Fruit fly (Drosophila melanogaster) whole organism, prepupa: ENCODE results near the gene CG2608.

Experiments
- CG10631 ChIP-seq: fragments of 200-800 bp; sonication (Bioruptor generic); optimal IDR thresholded peaks from 2 replicates; lab custom pipeline; 2016; ENCODE audit warnings: missing biosample characterization, missing genetic modification characterization
- CG3032 ChIP-seq: fragments of 200-800 bp; optimal IDR thresholded peaks from 2 replicates; lab custom pipeline; 2019; ENCODE audit warnings: missing biosample characterization, mild to moderate bottlenecking, missing genetic modification characterization, moderate library complexity
- CG31627 ChIP-seq: fragments of 200-800 bp; sonication (Bioruptor generic); optimal IDR thresholded peaks from 3 replicates; lab custom pipeline; 2016; ENCODE audit warnings: missing biosample characterization, missing genetic modification characterization
- CG32006 ChIP-seq: fragments of 200-800 bp; sonication (Bioruptor generic); optimal IDR thresholded peaks from 3 replicates; lab custom pipeline; 2017; ENCODE audit warnings: missing biosample characterization, mild to moderate bottlenecking, missing genetic modification characterization
- CG34406 ChIP-seq: fragments of 200-800 bp; sonication (Bioruptor generic); optimal IDR thresholded peaks from 3 replicates; lab custom pipeline; 2016; ENCODE audit warnings: missing biosample characterization, missing genetic modification characterization
- CG3919 ChIP-seq: fragments of 200-800 bp; sonication (Bioruptor generic); optimal IDR thresholded peaks from 3 replicates; lab custom pipeline; 2016; ENCODE audit warnings: missing biosample characterization, missing genetic modification characterization
- CG4318 ChIP-seq: fragments of 200-800 bp; sonication (Bioruptor generic); optimal IDR thresholded peaks from 3 replicates; lab custom pipeline; 2017; ENCODE audit warnings: missing biosample characterization, mild to moderate bottlenecking, missing genetic modification characterization
- CG6163 ChIP-seq: fragments of 200-800 bp; sonication (Bioruptor generic); IDR thresholded peaks from 3 replicates; pipeline ENCODE4 v1.3.6; 2022; ENCODE audit warnings: missing biosample characterization, missing genetic modification characterization
- CG6276 ChIP-seq: fragments of 200-800 bp; sonication (Bioruptor generic); optimal IDR thresholded peaks from 2 replicates; lab custom pipeline; 2017; ENCODE audit warnings: missing biosample characterization, mild to moderate bottlenecking, missing genetic modification characterization
- CG6808 ChIP-seq: fragments of 200-800 bp; sonication (Bioruptor generic); optimal IDR thresholded peaks from 3 replicates; lab custom pipeline; 2017; ENCODE audit warnings: missing biosample characterization, missing genetic modification characterization, mild to moderate bottlenecking, moderate library complexity, missing genetic modification reagents
- CG7368 ChIP-seq: fragments of 200-800 bp; sonication (Bioruptor generic); optimal IDR thresholded peaks from 3 replicates; lab custom pipeline; 2016; ENCODE audit warnings: missing biosample characterization, missing genetic modification characterization
- CG8119 ChIP-seq: fragments of 200-800 bp; sonication (Bioruptor generic); IDR thresholded peaks from 3 replicates; pipeline ENCODE4 v1.3.6; 2022; ENCODE audit warnings: missing biosample characterization, missing genetic modification characterization
- CG8319 ChIP-seq: fragments of 200-800 bp; sonication (Bioruptor generic); optimal IDR thresholded peaks from 3 replicates; lab custom pipeline; 2016; ENCODE audit warnings: missing biosample characterization, missing genetic modification characterization
- Eip78C ChIP-seq: fragments of 200-800 bp; sonication (Bioruptor generic); peaks from one replicate; lab custom pipeline; 2016; ENCODE audit warnings: missing biosample characterization, missing genetic modification characterization
- Ets21C ChIP-seq: fragments of 200-800 bp; sonication (Bioruptor generic); optimal IDR thresholded peaks from 3 replicates; lab custom pipeline; 2016; ENCODE audit warnings: missing biosample characterization, missing genetic modification characterization
- Gug ChIP-seq: fragments of 200-800 bp; sonication (Bioruptor generic); IDR thresholded peaks from 2 replicates; pipeline ENCODE4 v1.3.6; 2022; ENCODE audit warnings: missing biosample characterization, missing genetic modification characterization
- OdsH ChIP-seq: fragments of 200-800 bp; sonication (Bioruptor generic); optimal IDR thresholded peaks from 3 replicates; lab custom pipeline; 2016; ENCODE audit warnings: missing biosample characterization, missing genetic modification characterization
- Smox ChIP-seq: fragments of 200-800 bp; sonication (Bioruptor generic); optimal IDR thresholded peaks from 3 replicates; lab custom pipeline; 2016; ENCODE audit warnings: missing biosample characterization, missing genetic modification characterization
- Sox14 ChIP-seq: fragments of 200-800 bp; sonication (Bioruptor generic); optimal IDR thresholded peaks from 3 replicates; lab custom pipeline; 2016; ENCODE audit warnings: missing biosample characterization, missing genetic modification characterization
- Sox15 ChIP-seq: fragments of 200-800 bp; sonication (Bioruptor generic); optimal IDR thresholded peaks from 3 replicates; lab custom pipeline; 2016; ENCODE audit warnings: missing biosample characterization, missing genetic modification characterization
- achi ChIP-seq: fragments of 200-800 bp; sonication (Bioruptor generic); optimal IDR thresholded peaks from 3 replicates; lab custom pipeline; 2016; ENCODE audit warnings: missing biosample characterization, missing genetic modification characterization
- acj6 ChIP-seq: fragments of 200-800 bp; sonication (Bioruptor generic); optimal IDR thresholded peaks from 3 replicates; lab custom pipeline; 2016; ENCODE audit warnings: missing biosample characterization, missing genetic modification characterization
- dac ChIP-seq: fragments of 200-800 bp; sonication (Bioruptor generic); optimal IDR thresholded peaks from 2 replicates; lab custom pipeline; 2017; ENCODE audit warnings: missing biosample characterization, mild to moderate bottlenecking, missing genetic modification characterization
- dsx ChIP-seq: fragments of 200-800 bp; optimal IDR thresholded peaks from 3 replicates; lab custom pipeline; 2019; ENCODE audit warnings: missing biosample characterization, mild to moderate bottlenecking, missing genetic modification characterization, moderate library complexity; ENCODE audit not compliant: poor library complexity, severe bottlenecking
- eg ChIP-seq: fragments of 200-800 bp; sonication (Bioruptor generic); IDR thresholded peaks from 3 replicates; pipeline ENCODE4 v1.3.6; 2022; ENCODE audit warnings: missing biosample characterization, missing genetic modification characterization
- esn ChIP-seq: fragments of 200-800 bp; sonication (Bioruptor generic); optimal IDR thresholded peaks from 2 replicates; lab custom pipeline; 2016; ENCODE audit warnings: missing biosample characterization, mild to moderate bottlenecking, missing genetic modification characterization, moderate library complexity
- fd59A ChIP-seq: fragments of 200-800 bp; sonication (Bioruptor generic); optimal IDR thresholded peaks from 2 replicates; lab custom pipeline; 2017; ENCODE audit warnings: missing biosample characterization, mild to moderate bottlenecking, missing genetic modification characterization, missing genetic modification reagents
- fd85E ChIP-seq: fragments of 200-800 bp; sonication (Bioruptor generic); optimal IDR thresholded peaks from 3 replicates; lab custom pipeline; 2016; ENCODE audit warnings: missing biosample characterization, missing genetic modification characterization
- fkh ChIP-seq: fragments of 200-800 bp; sonication (Bioruptor generic); optimal IDR thresholded peaks from 3 replicates; lab custom pipeline; 2017; ENCODE audit warnings: missing biosample characterization, mild to moderate bottlenecking, missing genetic modification characterization, moderate library complexity
- lz ChIP-seq: fragments of 200-800 bp; sonication (Bioruptor generic); optimal IDR thresholded peaks from 3 replicates; lab custom pipeline; 2016; ENCODE audit warnings: missing biosample characterization, missing genetic modification characterization
- net ChIP-seq: fragments of 200-800 bp; sonication (Bioruptor generic); optimal IDR thresholded peaks from 3 replicates; lab custom pipeline; 2016; ENCODE audit warnings: missing biosample characterization, missing genetic modification characterization
- pdm3 ChIP-seq: fragments of 200-800 bp; sonication (Bioruptor generic); optimal IDR thresholded peaks from 3 replicates; lab custom pipeline; 2016; ENCODE audit warnings: missing biosample characterization, missing genetic modification characterization
- ss ChIP-seq, 2 experiments: fragments of 200-800 bp; sonication (Bioruptor generic); optimal IDR thresholded peaks; 2 replicates in 1 of 2; 3 replicates in 1 of 2; lab custom pipeline; 2017 to 2018; ENCODE audit warnings: mild to moderate bottlenecking in 2 of 2, missing biosample characterization in 2 of 2, missing genetic modification characterization in 2 of 2, moderate library complexity in 1 of 2
- svp ChIP-seq: fragments of 200-800 bp; sonication (Bioruptor generic); peaks from one replicate; lab custom pipeline; 2016; ENCODE audit warnings: missing biosample characterization, missing genetic modification characterization
- topi ChIP-seq: fragments of 200-800 bp; sonication (Bioruptor generic); optimal IDR thresholded peaks from 3 replicates; lab custom pipeline; 2016; ENCODE audit warnings: missing biosample characterization, missing genetic modification characterization
- vri ChIP-seq: fragments of 200-800 bp; sonication (Bioruptor generic); optimal IDR thresholded peaks from 3 replicates; lab custom pipeline; 2016; ENCODE audit warnings: missing biosample characterization, mild to moderate bottlenecking, missing genetic modification characterization

CG2608 gene

DNA sequence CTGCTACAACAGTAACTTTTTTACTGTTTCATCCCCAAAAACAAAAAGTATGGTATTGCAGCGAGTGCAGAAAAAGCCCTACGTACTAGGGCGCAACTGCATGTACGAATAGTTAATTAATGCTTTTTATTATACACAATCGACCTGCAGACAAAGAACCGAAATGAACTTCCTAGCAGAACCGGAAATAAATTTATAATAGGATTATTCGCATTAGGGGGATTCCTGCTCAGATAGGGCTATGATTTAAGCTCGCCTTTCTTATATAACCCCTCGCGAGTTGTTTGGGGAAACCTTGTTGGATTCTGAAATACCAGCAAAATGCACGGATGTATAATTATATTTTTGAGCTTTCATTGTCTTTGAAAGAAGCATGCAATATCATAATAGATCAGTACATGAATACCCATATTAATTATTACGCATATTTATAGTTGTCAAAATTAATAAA, 36.1 kb downstream of the CG2608 start, which contains the start of gene Cen (continued):
- TF ChIP-seq CG6808 (GFP tag; lab: Kevin White, UChicago) (peak; percentile 2), Smox (GFP tag; lab: Kevin White, UChicago) (no peak), Sox15 (peak; percentile 70), ss (GFP tag; optimal IDR thresholded peaks at IDR 0.05; lab: Kevin White, UChicago) (peak; percentile 43 to 58), fkh (no peak), vri (GFP tag; lab: Kevin White, UChicago) (no peak), topi (GFP tag; lab: Kevin White, UChicago) (peak; percentile 72)

DNA sequence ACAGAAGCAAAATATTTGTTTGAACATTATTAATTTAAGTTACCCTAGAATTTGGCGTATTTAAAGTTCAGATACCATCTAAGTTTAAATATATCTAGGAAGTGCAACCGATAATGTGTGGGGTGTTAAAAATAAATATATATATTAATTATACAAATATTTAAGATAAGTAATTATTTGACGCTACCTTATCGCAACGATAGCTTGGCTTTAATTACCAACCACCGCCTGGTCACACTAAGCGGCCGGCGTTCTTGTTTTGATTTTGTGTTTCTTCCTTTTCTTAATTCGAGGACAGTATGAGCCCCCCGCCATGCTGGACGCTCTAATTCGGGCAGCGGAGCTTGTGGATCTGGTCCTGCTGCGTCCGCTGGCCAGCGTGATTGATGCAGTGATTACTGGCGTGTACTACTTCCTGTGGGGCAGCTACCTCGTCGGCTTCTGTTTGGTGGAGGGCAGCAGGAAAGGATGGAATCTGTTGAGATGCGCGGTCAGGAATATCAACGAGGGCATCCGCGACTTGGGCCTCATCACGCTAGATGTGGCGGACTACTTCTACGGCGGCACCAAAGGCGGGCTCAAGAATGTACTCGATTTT, 36.6 kb downstream of the CG2608 start, which contains the start of gene CG2617:
Gene CG2617, plus strand, starts transcription at position 233 of the 598 bp plus-strand sequence.
- TF ChIP-seq Eip78C (GFP tag; lab: Kevin White, UChicago) = peak; percentile 38
- TF ChIP-seq pdm3 (GFP tag; lab: Kevin White, UChicago) = no peak

DNA sequence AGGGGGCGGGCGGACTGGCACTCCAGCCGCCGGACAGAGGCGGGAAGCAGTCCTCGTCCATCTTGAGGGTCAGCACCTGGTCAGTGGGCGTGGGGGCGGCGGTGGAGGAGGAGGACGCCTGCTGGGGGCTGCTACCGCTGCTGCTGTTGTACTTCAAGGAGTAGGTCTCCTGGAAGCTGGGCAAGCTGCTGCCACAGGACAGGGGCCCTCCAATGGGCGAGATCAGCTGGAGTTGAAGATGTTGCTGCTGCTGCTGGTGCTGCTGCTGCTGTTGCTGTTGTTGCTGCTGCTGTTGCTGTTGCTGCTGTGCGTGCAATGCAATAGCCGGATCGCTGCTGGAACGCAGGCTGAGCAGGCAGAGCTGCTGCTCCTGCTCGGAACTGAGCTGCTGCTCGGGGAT, 43.1 kb downstream of the CG2608 start:
- TF ChIP-seq CG34406 (GFP tag; lab: Kevin White, UChicago) (no peak), CG31627 (GFP tag; lab: Kevin White, UChicago) (no peak), CG4318 (GFP tag; lab: Kevin White, UChicago) (no peak), CG8319 (GFP tag; lab: Kevin White, UChicago) (no peak), CG6276 (no peak), CG3919 (GFP tag; lab: Kevin White, UChicago) (no peak), OdsH (GFP tag; lab: Kevin White, UChicago) (no peak), fd85E (GFP tag; lab: Kevin White, UChicago) (no peak), acj6 (GFP tag; lab: Kevin White, UChicago) (no peak), achi (GFP tag; lab: Kevin White, UChicago) (no peak), esn (GFP tag; lab: Kevin White, UChicago) (no peak), Sox15 (no peak), Sox14 (GFP tag; lab: Kevin White, UChicago) (no peak), vri (GFP tag; lab: Kevin White, UChicago) (no peak), lz (GFP tag; lab: Kevin White, UChicago) (no peak), Ets21C (GFP tag; lab: Kevin White, UChicago) (no peak), eg (GFP tag; lab: Robert Waterston, UW) (no peak), CG7368 (GFP tag; lab: Kevin White, UChicago) (no peak), Gug (GFP tag; lab: Robert Waterston, UW) (no peak)

DNA sequence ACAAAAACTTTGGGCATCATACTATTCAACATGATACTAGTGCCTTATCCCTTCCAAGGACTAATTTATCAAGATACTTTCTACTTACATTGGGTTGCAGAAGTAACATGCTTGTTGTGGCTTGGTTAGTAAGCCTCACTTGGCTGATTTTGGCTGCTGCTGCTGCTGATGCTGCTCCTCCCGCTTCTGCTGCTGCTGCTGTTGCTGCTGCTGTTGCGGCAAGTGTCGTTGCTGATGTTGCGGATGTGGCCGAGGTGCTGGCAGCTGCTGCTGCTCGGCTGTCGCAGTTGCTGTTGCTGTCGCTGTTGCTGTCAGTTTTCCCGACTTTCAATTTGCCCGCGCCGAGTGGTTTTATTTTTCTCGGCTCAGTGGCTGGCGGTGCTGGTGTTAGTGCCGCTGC, 44.4 kb downstream of the CG2608 start:
- no peak for TF ChIP-seq net (GFP tag; lab: Kevin White, UChicago)
- TF ChIP-seq dac (GFP tag; lab: Kevin White, UChicago) = no peak
- TF ChIP-seq fkh = no peak
- no peak for TF ChIP-seq dsx (GFP tag; lab: Kevin White, UChicago)

DNA sequence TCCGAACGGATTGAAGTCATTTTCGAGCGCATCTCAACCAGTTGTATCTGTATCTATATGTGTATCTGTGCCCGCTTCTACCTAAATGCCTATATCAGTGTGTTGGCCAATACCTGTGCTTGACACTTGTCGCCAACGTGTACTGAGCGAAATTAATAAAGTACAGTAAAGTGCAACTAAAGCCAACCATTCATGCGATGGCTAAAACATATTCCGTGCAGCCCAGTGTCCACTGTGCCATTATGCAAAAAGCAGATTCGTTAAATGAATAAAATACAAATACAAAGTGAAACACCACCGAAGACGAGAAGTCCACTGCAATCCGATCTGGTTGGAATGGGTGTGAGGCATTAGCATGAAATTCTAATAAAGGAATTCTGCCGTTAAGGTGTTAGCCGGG, 49.4 kb downstream of the CG2608 start:
- TF ChIP-seq CG32006 (GFP tag; lab: Kevin White, UChicago) (peak; percentile 42), fd85E (GFP tag; lab: Kevin White, UChicago) (no peak), acj6 (GFP tag; lab: Kevin White, UChicago) (peak; percentile 26), achi (GFP tag; lab: Kevin White, UChicago) (peak; percentile 35), svp (peak; percentile 19), vri (GFP tag; lab: Kevin White, UChicago) (peak; percentile 18), pdm3 (GFP tag; lab: Kevin White, UChicago) (peak; percentile 26), CG6163 (GFP tag; lab: Robert Waterston, UW) (no peak), CG3032 (tag; lab: Kevin White, UChicago) (peak; percentile 2), CG10631 (GFP tag; lab: Kevin White, UChicago) (peak; percentile 33), fd59A (no peak), eg (GFP tag; lab: Robert Waterston, UW) (0 out of 3 replicates have a peak, but pooled peaks have one; percentile 19), CG3919 (GFP tag; lab: Kevin White, UChicago) (peak; percentile 41), CG6808 (GFP tag; lab: Kevin White, UChicago) (peak; percentile 7), CG34406 (GFP tag; lab: Kevin White, UChicago) (peak; percentile 5), CG8119 (GFP tag; lab: Robert Waterston, UW) (no peak), Gug (GFP tag; lab: Robert Waterston, UW) (0 out of 2 replicates have a peak, but pooled peaks have one; percentile 10), OdsH (GFP tag; lab: Kevin White, UChicago) (peak; percentile 18), Eip78C (GFP tag; lab: Kevin White, UChicago) (peak; percentile 76), ss (GFP tag; optimal IDR thresholded peaks at IDR 0.05; lab: Kevin White, UChicago) (peak in 1 of 2 experiments; percentile 23)
- TF ChIP-seq, all 60 proteins: peak for 16
